Fruit fly (Drosophila melanogaster) S2 (cell line): ENCODE data around the gene arm.

Experiments used
- CG8478 ChIP-seq: fragments of >200 bp; optimal IDR thresholded peaks from 2 replicates; lab custom pipeline; 2018
- CTCF ChIP-seq, 2 experiments: fragments of >200 bp; optimal IDR thresholded peaks; 2 replicates each; lab custom pipeline; 2018

- TF ChIP-seq CG8478 (no peak), CTCF (optimal IDR thresholded peaks at IDR 0.05; lab: Kevin White, UChicago) (no peak)
These were observed 38.7 kb downstream of the arm start, which contains the start of gene deltaCOP for dm6 chrX:1861620-1862184.
